Worm (Caenorhabditis elegans): ENCODE results near the gene M162.15.

DNA sequence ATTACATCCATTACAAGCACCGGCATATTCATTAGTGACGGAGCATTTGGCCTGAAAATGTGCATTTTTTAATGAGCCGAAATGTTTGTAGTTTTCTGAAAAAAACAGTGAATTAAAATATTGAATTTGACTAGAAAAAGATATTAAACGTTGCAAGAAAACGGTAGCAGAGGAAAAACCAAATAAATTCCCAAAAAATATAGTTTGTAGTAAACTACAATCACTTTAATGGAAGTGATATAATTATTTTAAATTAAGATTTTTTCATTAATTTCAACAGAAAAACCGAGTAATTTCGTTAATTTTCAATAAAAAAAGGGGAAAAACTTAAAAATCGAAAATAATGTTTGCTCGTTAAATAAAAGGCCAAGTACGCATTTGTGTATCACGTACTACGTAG lies at the start of gene M162.15:
- TF ChIP-seq flt-1 (GFP tag; IDR thresholded peaks at IDR 0.05) (no peak), cog-1 (tag; optimal IDR thresholded peaks at IDR 0.05) (no peak), ref-1 (GFP tag; conservative IDR thresholded peaks at IDR 0.05) (no peak), T22C8.4 (GFP tag; IDR thresholded peaks at IDR 0.05) (no peak), med-1 (GFP tag; optimal IDR thresholded peaks at IDR 0.05; ENCODE audit: insufficient read depth) (no peak), klf-2 (GFP tag; conservative IDR thresholded peaks at IDR 0.05) (no peak), ztf-29 (GFP tag; IDR thresholded peaks at IDR 0.05) (no peak)
